Fruit fly (Drosophila melanogaster) whole organism, adult: Measurements from ENCODE around the gene Ir7a.

Experiments used
- CG7101 ChIP-seq: fragments of 200-800 bp; sonication (Bioruptor generic); optimal IDR thresholded peaks from 2 replicates; lab custom pipeline; 2018; ENCODE audit warnings: missing biosample characterization, mild to moderate bottlenecking, missing genetic modification characterization, moderate library complexity
- Crg-1 ChIP-seq: fragments of 200-800 bp; sonication (Bioruptor generic); optimal IDR thresholded peaks from 2 replicates; lab custom pipeline; 2016; ENCODE audit warnings: missing biosample characterization, missing genetic modification characterization
- ovo ChIP-seq: fragments of 200-800 bp; sonication (Bioruptor generic); optimal IDR thresholded peaks from 2 replicates; lab custom pipeline; 2016; ENCODE audit warnings: missing biosample characterization, missing genetic modification characterization
- tj ChIP-seq: fragments of 200-800 bp; sonication (Bioruptor generic); optimal IDR thresholded peaks from 3 replicates; lab custom pipeline; 2017; ENCODE audit warnings: missing biosample characterization, mild to moderate bottlenecking, missing genetic modification characterization, moderate library complexity
- toe ChIP-seq: fragments of 200-800 bp; sonication (Bioruptor generic); optimal IDR thresholded peaks from 2 replicates; lab custom pipeline; 2016; ENCODE audit warnings: missing biosample characterization, missing genetic modification characterization

DNA sequence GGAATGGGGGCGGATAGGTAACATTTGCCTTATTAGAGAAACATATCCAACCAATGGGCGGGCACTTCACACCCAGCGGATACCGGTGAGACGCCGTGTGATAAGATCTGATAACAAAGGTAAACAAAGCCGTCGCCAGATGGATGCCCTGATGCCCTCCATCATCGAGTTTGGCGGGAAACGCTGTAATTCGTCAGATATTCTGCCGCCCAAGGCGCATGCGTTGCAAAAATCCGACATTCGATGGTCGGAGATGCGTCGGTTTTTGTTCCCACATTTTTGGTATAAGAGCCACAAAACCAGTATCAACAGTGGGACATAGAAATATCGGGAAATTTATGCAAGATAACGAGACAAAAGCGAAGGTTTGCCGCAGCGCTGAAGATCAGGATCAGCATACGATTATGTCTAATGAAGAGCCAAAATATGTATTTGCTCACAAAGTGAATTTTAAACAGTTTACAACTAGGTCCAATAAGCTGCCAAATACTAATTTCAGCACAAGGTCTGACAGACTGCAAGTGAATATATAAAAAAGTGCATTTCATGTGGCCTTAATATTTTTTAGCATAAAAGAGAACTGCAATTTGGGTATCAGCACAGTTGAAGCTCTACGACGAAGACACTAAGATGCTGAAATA is 3.5 kb downstream of the Ir7a start, which contains the start of gene CG34338:
- TF ChIP-seq toe (GFP tag; lab: Kevin White, UChicago) (no peak), Crg-1 (no peak), ovo (GFP tag; lab: Kevin White, UChicago) (no peak), CG7101 (tag; lab: Kevin White, UChicago) (no peak), tj (GFP tag; lab: Kevin White, UChicago) (no peak)
